Worm (Caenorhabditis elegans) whole organism, L1 larva: ENCODE data around the gene tbcb-1.

ENCODE experiments used
- Y116A8C.19 ChIP-seq: sonication (generic microtip); optimal IDR thresholded peaks from 2 replicates; lab custom pipeline; 2016; ENCODE audit warnings: missing compliant biosample characterization, missing genetic modification characterization, borderline replicate concordance
- ceh-90 ChIP-seq: sonication (generic microtip); optimal IDR thresholded peaks from 2 replicates; lab custom pipeline; 2016; ENCODE audit warnings: missing genetic modification characterization, missing compliant biosample characterization
- fkh-10 ChIP-seq: sonication (generic microtip); optimal IDR thresholded peaks from 2 replicates; lab custom pipeline; 2017; ENCODE audit warnings: missing biosample characterization, missing genetic modification reagents, missing genetic modification characterization
- jun-1 ChIP-seq: fragments of 150-350 bp; optimal IDR thresholded peaks from 2 replicates; lab custom pipeline; 2014; ENCODE audit warnings: missing biosample characterization, missing genetic modification reagents, missing genetic modification characterization
- lsy-2 ChIP-seq, 2 experiments: fragments of 150-350 bp; optimal IDR thresholded peaks; 2 replicates each; lab custom pipeline; 2014; ENCODE audit warnings: missing biosample characterization in 2 of 2, missing genetic modification characterization in 2 of 2
- mdl-1 ChIP-seq, 2 experiments: fragments of 150-350 bp; optimal IDR thresholded peaks; 2 replicates each; lab custom pipeline; 2014 to 2017; ENCODE audit warnings: missing biosample characterization in 2 of 2, missing genetic modification characterization in 2 of 2, inconsistent platforms in 1 of 2
- nhr-12 ChIP-seq: sonication (generic microtip); optimal IDR thresholded peaks from 2 replicates; lab custom pipeline; 2017; ENCODE audit warnings: missing biosample characterization, missing genetic modification characterization
- rnt-1 ChIP-seq: sonication (generic microtip); optimal IDR thresholded peaks from 2 replicates; lab custom pipeline; 2016; ENCODE audit warnings: mild to moderate bottlenecking, missing genetic modification characterization, moderate library complexity, missing compliant biosample characterization
- ztf-4 ChIP-seq: fragments of 150-350 bp; optimal IDR thresholded peaks from 2 replicates; lab custom pipeline; 2014; ENCODE audit warnings: missing biosample characterization, missing genetic modification characterization

- TF ChIP-seq nhr-12 (tag; lab: Kevin White, UChicago): no peak
- TF ChIP-seq ztf-4: no peak
- no peak for TF ChIP-seq ceh-90 (tag; lab: Kevin White, UChicago)
- no peak for TF ChIP-seq fkh-10 (GFP tag; lab: Kevin White, UChicago)
- TF ChIP-seq mdl-1 (tag; optimal IDR thresholded peaks at IDR 0.05; lab: Kevin White, UChicago): no peak
- TF ChIP-seq lsy-2 (tag; optimal IDR thresholded peaks at IDR 0.05; lab: Kevin White, UChicago): no peak
- no peak for TF ChIP-seq jun-1 (tag; lab: Kevin White, UChicago)
- no peak for TF ChIP-seq rnt-1 (tag; lab: Kevin White, UChicago)
- TF ChIP-seq Y116A8C.19 (tag; lab: Kevin White, UChicago): no peak
Measured at ce11 chrV:13559978-13560377, 31.9 kb upstream of the tbcb-1 start, which contains the start of gene C56A3.8.
